Worm (Caenorhabditis elegans) whole organism, L2 larva: Measurements from ENCODE around the gene B0035.18.
A peak's percentile ranks its signal among the peaks of the same experiment; 100 is the strongest.

Experiments used
- C34F6.9 ChIP-seq: fragments of 150-350 bp; optimal IDR thresholded peaks from 2 replicates; lab custom pipeline; 2014; ENCODE audit warnings: missing biosample characterization, missing genetic modification characterization
- F13H6.1 ChIP-seq: sonication (generic microtip); optimal IDR thresholded peaks from 2 replicates; lab custom pipeline; 2016; ENCODE audit warnings: missing genetic modification characterization, missing compliant biosample characterization
- R02D3.7 ChIP-seq: fragments of 150-350 bp; optimal IDR thresholded peaks from 2 replicates; lab custom pipeline; 2014; ENCODE audit warnings: missing biosample characterization, missing genetic modification characterization
- Y55F3AM.14 ChIP-seq: fragments of 200-800 bp; sonication (Bioruptor generic); optimal IDR thresholded peaks from 2 replicates; lab custom pipeline; 2018; ENCODE audit warnings: mild to moderate bottlenecking, missing genetic modification characterization, missing compliant biosample characterization
- alr-1 ChIP-seq: fragments of 150-350 bp; optimal IDR thresholded peaks from 2 replicates; lab custom pipeline; 2014; ENCODE audit warnings: missing biosample characterization, missing genetic modification characterization
- aly-2 ChIP-seq: fragments of 150-350 bp; optimal IDR thresholded peaks from 2 replicates; lab custom pipeline; 2014; ENCODE audit warnings: missing biosample characterization, missing genetic modification characterization
- ama-1 ChIP-seq: fragments of 150-350 bp; optimal IDR thresholded peaks from 2 replicates; lab custom pipeline; 2018; ENCODE audit warnings: inconsistent platforms
- blmp-1 ChIP-seq: sonication (generic microtip); optimal IDR thresholded peaks from 2 replicates; lab custom pipeline; 2017; ENCODE audit warnings: missing genetic modification characterization, mild to moderate bottlenecking, missing compliant biosample characterization, antibody characterized with exemption, moderate library complexity; ENCODE audit not compliant: insufficient read depth
- ceh-82 ChIP-seq: fragments of 150-350 bp; optimal IDR thresholded peaks from 2 replicates; lab custom pipeline; 2014; ENCODE audit warnings: missing biosample characterization, missing genetic modification characterization
- crh-2 ChIP-seq: sonication (generic microtip); optimal IDR thresholded peaks from 2 replicates; lab custom pipeline; 2017; ENCODE audit warnings: missing biosample characterization, missing genetic modification characterization
- dmd-4 ChIP-seq: sonication (generic microtip); optimal IDR thresholded peaks from 2 replicates; lab custom pipeline; 2017; ENCODE audit warnings: missing biosample characterization, missing genetic modification characterization
- egl-27 ChIP-seq: sonication (generic microtip); optimal IDR thresholded peaks from 3 replicates; lab custom pipeline; 2017; ENCODE audit warnings: missing biosample characterization, missing genetic modification reagents, missing genetic modification characterization
- elt-1 ChIP-seq: fragments of 150-350 bp; optimal IDR thresholded peaks from 2 replicates; lab custom pipeline; 2014; ENCODE audit warnings: missing biosample characterization, missing genetic modification characterization
- elt-3 ChIP-seq: sonication (generic microtip); optimal IDR thresholded peaks from 2 replicates; lab custom pipeline; 2017; ENCODE audit warnings: missing biosample characterization, missing genetic modification characterization
- fos-1 ChIP-seq: fragments of 150-350 bp; optimal IDR thresholded peaks from 2 replicates; lab custom pipeline; 2014; ENCODE audit warnings: missing biosample characterization, missing genetic modification characterization
- gmeb-1 ChIP-seq: fragments of 150-350 bp; optimal IDR thresholded peaks from 2 replicates; lab custom pipeline; 2014; ENCODE audit warnings: missing biosample characterization, missing genetic modification characterization
- lin-11 ChIP-seq: fragments of 150-350 bp; sonication (generic microtip); optimal IDR thresholded peaks from 2 replicates; lab custom pipeline; 2014; ENCODE audit warnings: missing biosample characterization, missing genetic modification characterization, inconsistent platforms, mixed read lengths
- lin-13 ChIP-seq: fragments of 150-350 bp; optimal IDR thresholded peaks from 2 replicates; lab custom pipeline; 2014; ENCODE audit warnings: missing biosample characterization, missing genetic modification reagents, missing genetic modification characterization
- lin-39 ChIP-seq: fragments of 150-350 bp; optimal IDR thresholded peaks from 2 replicates; lab custom pipeline; 2014; ENCODE audit warnings: missing biosample characterization, missing genetic modification reagents, missing genetic modification characterization
- lsy-2 ChIP-seq, 2 experiments: fragments of 150-350 bp in 1 of 2; sonication (generic microtip) in 1 of 2; optimal IDR thresholded peaks; 2 replicates each; lab custom pipeline; 2014 to 2017; ENCODE audit warnings: missing biosample characterization in 2 of 2, missing genetic modification characterization in 2 of 2
- mab-5 ChIP-seq: fragments of 150-350 bp; optimal IDR thresholded peaks from 2 replicates; lab custom pipeline; 2014; ENCODE audit warnings: missing biosample characterization, missing genetic modification characterization
- mbf-1 ChIP-seq: sonication (generic microtip); optimal IDR thresholded peaks from 2 replicates; lab custom pipeline; 2017; ENCODE audit warnings: missing biosample characterization, missing genetic modification characterization
- mdl-1 ChIP-seq, 2 experiments: fragments of 150-350 bp in 1 of 2; sonication (generic microtip) in 1 of 2; optimal IDR thresholded peaks; 2 replicates each; lab custom pipeline; 2017; ENCODE audit warnings: missing biosample characterization in 2 of 2, missing genetic modification characterization in 2 of 2
- nhr-10 ChIP-seq: sonication (generic microtip); optimal IDR thresholded peaks from 2 replicates; lab custom pipeline; 2017; ENCODE audit warnings: missing biosample characterization, missing genetic modification characterization
- nhr-11 ChIP-seq: fragments of 150-350 bp; optimal IDR thresholded peaks from 2 replicates; lab custom pipeline; 2014; ENCODE audit warnings: missing biosample characterization, missing genetic modification characterization
- nhr-12 ChIP-seq: fragments of 150-350 bp; optimal IDR thresholded peaks from 2 replicates; lab custom pipeline; 2014; ENCODE audit warnings: missing biosample characterization, missing genetic modification characterization
- nhr-129 ChIP-seq: fragments of 150-350 bp; optimal IDR thresholded peaks from 2 replicates; lab custom pipeline; 2014; ENCODE audit warnings: missing biosample characterization, missing genetic modification characterization
- nhr-21 ChIP-seq: fragments of 150-350 bp; optimal IDR thresholded peaks from 2 replicates; lab custom pipeline; 2014; ENCODE audit warnings: missing biosample characterization, missing genetic modification characterization
- nhr-23 ChIP-seq: fragments of 150-350 bp; optimal IDR thresholded peaks from 2 replicates; lab custom pipeline; 2014; ENCODE audit warnings: missing biosample characterization, missing genetic modification reagents, missing genetic modification characterization
- nhr-237 ChIP-seq: fragments of 150-350 bp; optimal IDR thresholded peaks from 2 replicates; lab custom pipeline; 2014; ENCODE audit warnings: missing biosample characterization, missing genetic modification characterization
- nhr-6 ChIP-seq: fragments of 150-350 bp; optimal IDR thresholded peaks from 2 replicates; lab custom pipeline; 2014; ENCODE audit warnings: missing biosample characterization, missing genetic modification characterization
- peb-1 ChIP-seq: fragments of 150-350 bp; optimal IDR thresholded peaks from 2 replicates; lab custom pipeline; 2014; ENCODE audit warnings: missing biosample characterization, missing genetic modification characterization
- sem-4 ChIP-seq: fragments of 150-350 bp; optimal IDR thresholded peaks from 2 replicates; lab custom pipeline; 2014; ENCODE audit warnings: missing biosample characterization, missing genetic modification reagents, missing genetic modification characterization
- skn-1 ChIP-seq: sonication (generic microtip); optimal IDR thresholded peaks from 2 replicates; lab custom pipeline; 2017; ENCODE audit warnings: missing biosample characterization, missing genetic modification characterization
- sma-3 ChIP-seq: sonication (generic microtip); optimal IDR thresholded peaks from 2 replicates; lab custom pipeline; 2016; ENCODE audit warnings: missing genetic modification reagents, missing genetic modification characterization, missing compliant biosample characterization
- sma-9 ChIP-seq, 2 experiments: fragments of 150-350 bp in 1 of 2; sonication (generic microtip) in 1 of 2; optimal IDR thresholded peaks; 2 replicates each; lab custom pipeline; 2014 to 2016; ENCODE audit warnings: missing genetic modification characterization in 2 of 2, mild to moderate bottlenecking in 1 of 2, missing biosample characterization in 1 of 2, missing compliant biosample characterization in 1 of 2, missing genetic modification reagents in 1 of 2, moderate library complexity in 1 of 2
- snpc-4 ChIP-seq: fragments of 150-350 bp; optimal IDR thresholded peaks from 2 replicates; lab custom pipeline; 2014; ENCODE audit warnings: missing biosample characterization, missing genetic modification characterization
- unc-39 ChIP-seq: fragments of 150-350 bp; optimal IDR thresholded peaks from 2 replicates; lab custom pipeline; 2014; ENCODE audit warnings: missing biosample characterization, missing genetic modification characterization
- unc-55 ChIP-seq: fragments of 150-350 bp; sonication (generic microtip); optimal IDR thresholded peaks from 3 replicates; lab custom pipeline; 2014; ENCODE audit warnings: missing biosample characterization, missing genetic modification reagents, missing genetic modification characterization
- unc-62 ChIP-seq: fragments of 150-350 bp; optimal IDR thresholded peaks from 2 replicates; lab custom pipeline; 2014; ENCODE audit warnings: missing biosample characterization, missing genetic modification reagents, missing genetic modification characterization
- zag-1 ChIP-seq: fragments of 150-350 bp; optimal IDR thresholded peaks from 2 replicates; lab custom pipeline; 2014; ENCODE audit warnings: missing biosample characterization, missing genetic modification characterization
- ztf-1 ChIP-seq: fragments of 200-800 bp; sonication (Bioruptor generic); conservative IDR thresholded peaks from 2 replicates; pipeline ENCODE4 v1.3.6; 2022; ENCODE audit warnings: missing genetic modification characterization, missing compliant biosample characterization
- ztf-11 ChIP-seq: sonication (generic microtip); optimal IDR thresholded peaks from 2 replicates; lab custom pipeline; 2017; ENCODE audit warnings: missing biosample characterization, missing genetic modification characterization
- ztf-4 ChIP-seq: fragments of 150-350 bp; optimal IDR thresholded peaks from 2 replicates; lab custom pipeline; 2014; ENCODE audit warnings: missing biosample characterization, missing genetic modification characterization

B0035.18 gene

ce11 chrIV:11306548-11306947 is 13.6 kb upstream of the B0035.18 start, which contains the start of gene B0035.13:
TSS of gene B0035.13 (minus strand) at chrIV:11306720.
- TF ChIP-seq ztf-4 (tag; lab: Kevin White, UChicago), result no peak
- peak; percentile 10 for TF ChIP-seq fos-1 (tag; lab: Kevin White, UChicago)

DNA sequence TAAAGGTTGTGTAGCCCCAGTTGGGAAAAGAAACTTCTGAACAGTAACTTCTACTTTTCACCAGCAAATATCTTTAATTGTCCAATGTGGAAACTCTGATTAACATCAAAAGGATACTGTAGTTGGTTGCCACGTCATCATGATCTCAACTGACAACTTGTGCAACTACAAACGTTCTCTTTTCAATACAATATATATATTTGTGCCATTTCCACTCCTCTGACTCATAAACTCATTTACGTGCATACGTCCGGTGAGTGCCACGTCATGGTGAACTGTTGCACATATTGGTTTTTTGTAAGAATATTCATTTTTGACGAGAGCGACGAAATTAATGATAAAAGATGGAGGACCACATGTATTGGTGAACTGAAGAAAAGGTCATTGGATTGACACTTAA is 12.3 kb upstream of the B0035.18 start:
- TF ChIP-seq ama-1, result no peak
- TF ChIP-seq dmd-4 (tag; lab: Kevin White, UChicago), result no peak
- no peak for TF ChIP-seq sma-9 (GFP tag; optimal IDR thresholded peaks at IDR 0.05; lab: Kevin White, UChicago)
- TF ChIP-seq sma-9 (tag; optimal IDR thresholded peaks at IDR 0.05; lab: Kevin White, UChicago), result no peak
- TF ChIP-seq ceh-82 (tag; lab: Kevin White, UChicago), result no peak
- no peak for TF ChIP-seq lin-39 (tag; lab: Kevin White, UChicago)
- TF ChIP-seq ztf-1 (GFP tag; lab: Robert Waterston, UW), result no peak
- no peak for TF ChIP-seq lin-11 (tag; lab: Kevin White, UChicago)
- no peak for TF ChIP-seq nhr-12 (tag; lab: Kevin White, UChicago)
- TF ChIP-seq mdl-1 (tag; optimal IDR thresholded peaks at IDR 0.05; lab: Kevin White, UChicago), result no peak
- TF ChIP-seq unc-39, result no peak
- no peak for TF ChIP-seq nhr-23
- no peak for TF ChIP-seq gmeb-1 (tag; lab: Kevin White, UChicago)
- TF ChIP-seq aly-2 (tag; lab: Kevin White, UChicago), result no peak
- TF ChIP-seq mab-5 (tag; lab: Kevin White, UChicago), result no peak
- no peak for TF ChIP-seq unc-62
- no peak for TF ChIP-seq R02D3.7 (tag; lab: Kevin White, UChicago)
- no peak for TF ChIP-seq ztf-11 (tag; lab: Kevin White, UChicago)
- no peak for TF ChIP-seq skn-1 (tag; lab: Kevin White, UChicago)
- TF ChIP-seq nhr-10 (tag; lab: Kevin White, UChicago), result no peak
- no peak for TF ChIP-seq sem-4

DNA sequence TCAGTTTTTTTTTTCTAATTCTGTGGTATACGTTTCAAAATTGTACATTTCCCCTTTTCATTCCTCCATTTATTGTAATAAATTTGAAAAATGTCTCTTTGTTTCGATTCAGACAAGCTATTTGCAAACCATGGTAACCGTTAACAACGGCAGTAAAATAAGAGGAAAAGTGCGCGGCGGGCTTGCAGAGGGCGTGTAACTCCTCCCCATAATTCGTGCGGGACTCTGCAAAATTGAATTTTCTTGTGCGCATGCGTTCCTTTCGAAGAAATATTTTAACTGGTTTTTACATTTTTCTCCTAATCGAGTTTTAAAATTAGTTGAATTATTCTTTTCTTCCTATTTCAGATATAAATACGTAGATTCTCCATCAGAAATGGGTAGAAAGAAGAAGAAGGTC is 9.5 kb upstream of the B0035.18 start, which contains the start of gene znf-207:
TSS of gene znf-207 (plus strand) at position 349 of the 400 bp plus-strand sequence.
- TF ChIP-seq ztf-11 (tag; lab: Kevin White, UChicago), result no peak
- TF ChIP-seq fos-1 (tag; lab: Kevin White, UChicago), result peak; percentile 4
- peak; percentile 43 for TF ChIP-seq F13H6.1 (tag; lab: Kevin White, UChicago)
- no peak for TF ChIP-seq nhr-23
- TF ChIP-seq peb-1 (tag; lab: Kevin White, UChicago), result no peak
- TF ChIP-seq elt-1 (tag; lab: Kevin White, UChicago), result no peak
- TF ChIP-seq nhr-6 (tag; lab: Kevin White, UChicago), result no peak
- no peak for TF ChIP-seq aly-2 (tag; lab: Kevin White, UChicago)
- no peak for TF ChIP-seq sem-4
- no peak for TF ChIP-seq elt-3
- TF ChIP-seq mbf-1 (tag; lab: Kevin White, UChicago), result no peak
- TF ChIP-seq sma-3 (GFP tag; lab: Kevin White, UChicago), result no peak
- peak; percentile 57 for TF ChIP-seq C34F6.9 (tag; lab: Kevin White, UChicago)
- no peak for TF ChIP-seq zag-1
- TF ChIP-seq sma-9 (GFP tag; optimal IDR thresholded peaks at IDR 0.05; lab: Kevin White, UChicago), result peak; percentile 27
- TF ChIP-seq sma-9 (tag; optimal IDR thresholded peaks at IDR 0.05; lab: Kevin White, UChicago), result no peak
- no peak for TF ChIP-seq mab-5 (tag; lab: Kevin White, UChicago)
- TF ChIP-seq ceh-82 (tag; lab: Kevin White, UChicago), result no peak
- TF ChIP-seq ama-1, result no peak
- TF ChIP-seq lin-11 (tag; lab: Kevin White, UChicago), result no peak
- no peak for TF ChIP-seq nhr-11 (tag; lab: Kevin White, UChicago)
- TF ChIP-seq alr-1 (tag; lab: Kevin White, UChicago), result no peak
- TF ChIP-seq nhr-21, result no peak
- peak in 1 of 2 experiments; percentile 49 for TF ChIP-seq lsy-2 (tag; optimal IDR thresholded peaks at IDR 0.05; lab: Kevin White, UChicago)
- TF ChIP-seq unc-55 (GFP tag; lab: Kevin White, UChicago), result peak; percentile 56
- no peak for TF ChIP-seq snpc-4 (tag; lab: Kevin White, UChicago)
- TF ChIP-seq gmeb-1 (tag; lab: Kevin White, UChicago), result no peak
- TF ChIP-seq Y55F3AM.14 (GFP tag; lab: Kevin White, UChicago), result no peak
- no peak for TF ChIP-seq nhr-237 (tag; lab: Kevin White, UChicago)
- no peak for TF ChIP-seq lin-39 (tag; lab: Kevin White, UChicago)
- TF ChIP-seq egl-27 (tag; lab: Kevin White, UChicago), result no peak
- peak; percentile 6 for TF ChIP-seq crh-2 (tag; lab: Kevin White, UChicago)
- TF ChIP-seq dmd-4 (tag; lab: Kevin White, UChicago), result no peak
- TF ChIP-seq blmp-1 (tag; lab: Kevin White, UChicago), result no peak
- TF ChIP-seq nhr-10 (tag; lab: Kevin White, UChicago), result no peak
- TF ChIP-seq nhr-12 (tag; lab: Kevin White, UChicago), result no peak
- TF ChIP-seq ztf-1 (GFP tag; lab: Robert Waterston, UW), result no peak
- TF ChIP-seq lin-13 (GFP tag; lab: Kevin White, UChicago), result peak; percentile 41
- TF ChIP-seq R02D3.7 (tag; lab: Kevin White, UChicago), result no peak
- peak; percentile 43 for TF ChIP-seq nhr-129 (tag; lab: Kevin White, UChicago)
